Worm (Caenorhabditis elegans) whole organism, L4 larva: ENCODE results near the gene osm-9.

ENCODE experiments used
- D1046.2 ChIP-seq: fragments of 200-800 bp; sonication (Bioruptor generic); IDR thresholded peaks from 2 replicates; pipeline ENCODE4 v1.3.6; 2022; ENCODE audit warnings: missing genetic modification characterization, missing compliant biosample characterization
- F10B5.3 ChIP-seq: sonication (generic microtip); optimal IDR thresholded peaks from 2 replicates; lab custom pipeline; 2016; ENCODE audit warnings: mild to moderate bottlenecking, missing genetic modification characterization, missing compliant biosample characterization
- R02D3.7 ChIP-seq: fragments of 150-350 bp; sonication (generic microtip); optimal IDR thresholded peaks from 3 replicates; lab custom pipeline; 2014; ENCODE audit warnings: missing biosample characterization, missing genetic modification characterization
- Y105C5A.15 ChIP-seq: fragments of 200-800 bp; sonication (Bioruptor generic); IDR thresholded peaks from 2 replicates; pipeline ENCODE4 v1.3.6; 2022; ENCODE audit warnings: missing genetic modification characterization, missing compliant biosample characterization
- Y48G9A.11 ChIP-seq: fragments of 200-800 bp; sonication (Bioruptor generic); IDR thresholded peaks from 2 replicates; pipeline ENCODE4 v1.3.6; 2022; ENCODE audit warnings: missing genetic modification reagents, missing genetic modification characterization, missing compliant biosample characterization
- aha-1 ChIP-seq: fragments of 150-350 bp; peaks from one replicate; lab custom pipeline; 2014; ENCODE audit warnings: missing biosample characterization, missing genetic modification characterization
- ama-1 ChIP-seq: fragments of 150-350 bp; optimal IDR thresholded peaks from 2 replicates; lab custom pipeline; 2014; ENCODE audit warnings: inconsistent platforms, mixed read lengths
- ceh-28 ChIP-seq: fragments of 150-350 bp; optimal IDR thresholded peaks from 2 replicates; lab custom pipeline; 2014; ENCODE audit warnings: missing biosample characterization, missing genetic modification reagents, missing genetic modification characterization
- ceh-62 ChIP-seq: sonication (generic microtip); optimal IDR thresholded peaks from 2 replicates; lab custom pipeline; 2017; ENCODE audit warnings: missing biosample characterization, missing genetic modification characterization
- cey-2 ChIP-seq: sonication (generic microtip); optimal IDR thresholded peaks from 3 replicates; lab custom pipeline; 2017; ENCODE audit warnings: missing genetic modification characterization, mild to moderate bottlenecking, missing compliant biosample characterization, antibody characterized with exemption, borderline replicate concordance; ENCODE audit not compliant: insufficient read depth
- daf-19 ChIP-seq: fragments of 200-800 bp; sonication (Bioruptor generic); conservative IDR thresholded peaks from 2 replicates; pipeline ENCODE4 v1.3.6; 2022; ENCODE audit warnings: missing genetic modification characterization, missing compliant biosample characterization
- daf-8 ChIP-seq: fragments of 200-800 bp; sonication (Bioruptor generic); IDR thresholded peaks from 2 replicates; pipeline ENCODE4 v1.3.6; 2022; ENCODE audit warnings: missing genetic modification characterization, missing compliant biosample characterization
- dpl-1 ChIP-seq: fragments of 150-350 bp; optimal IDR thresholded peaks from 2 replicates; lab custom pipeline; 2014; ENCODE audit warnings: missing biosample characterization, missing genetic modification reagents, missing genetic modification characterization
- duxl-1 ChIP-seq: sonication (generic microtip); optimal IDR thresholded peaks from 2 replicates; lab custom pipeline; 2016; ENCODE audit warnings: mild to moderate bottlenecking, missing genetic modification characterization, moderate library complexity, missing compliant biosample characterization; ENCODE audit not compliant: poor library complexity
- dve-1 ChIP-seq: sonication (generic microtip); optimal IDR thresholded peaks from 2 replicates; lab custom pipeline; 2017; ENCODE audit warnings: antibody characterized with exemption, mild to moderate bottlenecking, missing genetic modification characterization, missing compliant biosample characterization; ENCODE audit not compliant: insufficient read depth
- egl-27 ChIP-seq: sonication (generic microtip); optimal IDR thresholded peaks from 3 replicates; lab custom pipeline; 2017; ENCODE audit warnings: missing biosample characterization, missing genetic modification reagents, missing genetic modification characterization
- fkh-10 ChIP-seq: fragments of 150-350 bp; optimal IDR thresholded peaks from 2 replicates; lab custom pipeline; 2014; ENCODE audit warnings: missing biosample characterization, missing genetic modification reagents, missing genetic modification characterization
- hif-1 ChIP-seq, 2 experiments: sonication (generic microtip); optimal IDR thresholded peaks; 2 replicates each; lab custom pipeline; 2016 to 2017; ENCODE audit warnings: missing compliant biosample characterization in 2 of 2, missing genetic modification characterization in 2 of 2, missing genetic modification reagents in 2 of 2, missing genotype in 2 of 2, mild to moderate bottlenecking in 1 of 2
- hlh-11 ChIP-seq: fragments of 200-800 bp; sonication (Bioruptor generic); optimal IDR thresholded peaks from 2 replicates; lab custom pipeline; 2018; ENCODE audit warnings: mild to moderate bottlenecking, missing genetic modification characterization, missing compliant biosample characterization
- lin-13 ChIP-seq: fragments of 150-350 bp; optimal IDR thresholded peaks from 2 replicates; lab custom pipeline; 2014; ENCODE audit warnings: missing biosample characterization, missing genetic modification reagents, missing genetic modification characterization
- lin-38 ChIP-seq: fragments of 200-800 bp; sonication (Bioruptor generic); IDR thresholded peaks from 2 replicates; pipeline ENCODE4 v1.3.6; 2022; ENCODE audit warnings: missing genetic modification reagents, missing genetic modification characterization, missing compliant biosample characterization
- mep-1 ChIP-seq: fragments of 150-350 bp; sonication (generic microtip); optimal IDR thresholded peaks from 3 replicates; lab custom pipeline; 2014; ENCODE audit warnings: missing biosample characterization, missing genetic modification characterization
- mes-2 ChIP-seq: sonication (generic microtip); optimal IDR thresholded peaks from 2 replicates; lab custom pipeline; 2016; ENCODE audit warnings: missing genotype, mild to moderate bottlenecking, missing genetic modification characterization, missing compliant biosample characterization; ENCODE audit not compliant: poor library complexity, severe bottlenecking
- mxl-3 ChIP-seq: fragments of 200-800 bp; sonication (Bioruptor generic); optimal IDR thresholded peaks from 2 replicates; lab custom pipeline; 2018; ENCODE audit warnings: mild to moderate bottlenecking, missing genetic modification characterization, missing compliant biosample characterization
- nhr-10 ChIP-seq: fragments of 150-350 bp; optimal IDR thresholded peaks from 2 replicates; lab custom pipeline; 2014; ENCODE audit warnings: missing biosample characterization, missing genetic modification characterization
- nhr-48 ChIP-seq: sonication (generic microtip); optimal IDR thresholded peaks from 2 replicates; lab custom pipeline; 2016; ENCODE audit warnings: mild to moderate bottlenecking, missing genetic modification characterization, missing compliant biosample characterization
- nhr-76 ChIP-seq: fragments of 150-350 bp; optimal IDR thresholded peaks from 2 replicates; lab custom pipeline; 2014; ENCODE audit warnings: missing biosample characterization, missing genetic modification characterization
- php-3 ChIP-seq: fragments of 200-800 bp; sonication (Bioruptor generic); IDR thresholded peaks from 2 replicates; pipeline ENCODE4 v1.3.6; 2022; ENCODE audit warnings: missing genetic modification reagents, missing genetic modification characterization, missing compliant biosample characterization
- pqm-1 ChIP-seq: sonication (generic microtip); optimal IDR thresholded peaks from 2 replicates; lab custom pipeline; 2017; ENCODE audit warnings: missing biosample characterization, missing genetic modification characterization
- sdz-12 ChIP-seq: fragments of 200-800 bp; sonication (Bioruptor generic); optimal IDR thresholded peaks from 2 replicates; lab custom pipeline; 2018; ENCODE audit warnings: mild to moderate bottlenecking, missing genetic modification characterization, missing compliant biosample characterization
- snpc-4 ChIP-seq: fragments of 150-350 bp; optimal IDR thresholded peaks from 2 replicates; lab custom pipeline; 2014; ENCODE audit warnings: missing biosample characterization, missing genetic modification characterization
- tra-1 ChIP-seq: fragments of 200-800 bp; sonication (Bioruptor generic); IDR thresholded peaks from 2 replicates; pipeline ENCODE4 v1.3.6; 2022; ENCODE audit warnings: missing genetic modification reagents, missing genetic modification characterization, missing compliant biosample characterization
- unc-62 ChIP-seq, 3 experiments: fragments of 150-350 bp in 1 of 3; sonication (generic microtip); optimal IDR thresholded peaks in 2 of 3; peaks in 1 of 3; 1 replicate in 1 of 3; 2 replicates in 2 of 3; lab custom pipeline; 2014 to 2017; ENCODE audit warnings: missing biosample characterization in 3 of 3, missing genetic modification characterization in 3 of 3, missing genetic modification reagents in 3 of 3, missing genotype in 1 of 3
- zag-1 ChIP-seq: fragments of 150-350 bp; optimal IDR thresholded peaks from 2 replicates; lab custom pipeline; 2014; ENCODE audit warnings: missing biosample characterization, missing genetic modification characterization
- zfp-3 ChIP-seq: fragments of 200-800 bp; sonication (Bioruptor generic); conservative IDR thresholded peaks from 2 replicates; pipeline ENCODE4 v1.3.6; 2022; ENCODE audit warnings: missing genetic modification reagents, missing genetic modification characterization, missing compliant biosample characterization
- zip-11 ChIP-seq: fragments of 200-800 bp; sonication (Bioruptor generic); IDR thresholded peaks from 2 replicates; pipeline ENCODE4 v1.3.6; 2022; ENCODE audit warnings: missing genetic modification characterization, missing compliant biosample characterization
- zip-2 ChIP-seq: fragments of 150-350 bp; optimal IDR thresholded peaks from 2 replicates; lab custom pipeline; 2014; ENCODE audit warnings: missing biosample characterization, missing genetic modification characterization
- ztf-7 ChIP-seq: fragments of 150-350 bp; optimal IDR thresholded peaks from 2 replicates; lab custom pipeline; 2014; ENCODE audit warnings: missing biosample characterization, missing genetic modification characterization

Gene osm-9

DNA sequence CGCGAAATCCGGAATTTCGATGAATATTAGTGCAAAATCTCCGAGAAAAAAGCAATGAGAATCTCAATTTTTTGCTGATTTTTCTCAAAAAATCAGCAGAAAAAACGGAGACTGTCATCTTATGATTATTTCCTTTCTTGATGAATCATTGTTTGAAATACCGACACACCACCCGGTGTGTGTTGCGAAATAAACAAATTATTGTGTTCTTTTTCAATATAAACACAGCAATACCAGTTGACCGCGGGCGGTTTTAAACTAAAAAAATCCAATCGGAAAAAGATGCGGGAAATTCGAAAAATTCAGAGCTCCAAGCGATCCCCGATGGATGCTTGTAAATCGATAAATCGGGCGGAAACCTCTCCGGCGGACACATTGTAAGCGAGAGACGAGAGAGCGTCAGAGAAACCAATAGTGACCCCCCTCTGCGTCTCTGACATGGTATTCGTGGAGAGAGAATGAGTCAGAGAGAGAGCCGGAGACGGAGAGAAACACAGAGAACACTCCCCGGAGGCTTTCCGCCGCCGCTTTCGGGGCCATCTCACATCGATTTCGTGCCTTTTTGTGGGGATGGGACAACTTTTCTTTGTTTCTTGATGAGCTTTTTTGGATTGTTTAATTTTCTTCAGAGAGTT lies 41.7 kb downstream of the osm-9 start (continued):
- TF ChIP-seq ama-1 (lab: Kevin White, UChicago) (no peak), nhr-76 (tag; lab: Kevin White, UChicago) (no peak), mep-1 (tag; lab: Kevin White, UChicago) (peak; percentile 60), nhr-10 (tag; lab: Kevin White, UChicago) (no peak), daf-19 (GFP tag; lab: Robert Waterston, UW) (no peak), egl-27 (tag; lab: Kevin White, UChicago) (no peak), sdz-12 (GFP tag; lab: Kevin White, UChicago) (no peak), ceh-62 (no peak), aha-1 (tag; lab: Kevin White, UChicago) (peak; percentile 47), ztf-7 (no peak), dpl-1 (GFP tag; lab: Kevin White, UChicago) (peak; percentile 42), daf-8 (GFP tag; lab: Robert Waterston, UW) (no peak), duxl-1 (tag; lab: Kevin White, UChicago) (no peak), Y105C5A.15 (GFP tag; lab: Robert Waterston, UW) (no peak), pqm-1 (no peak), lin-38 (GFP tag; lab: Robert Waterston, UW) (peak; percentile 48; the same call in 1 of the 2 replicates), R02D3.7 (tag; lab: Kevin White, UChicago) (no peak), nhr-48 (tag; lab: Kevin White, UChicago) (no peak), zfp-3 (GFP tag; lab: Robert Waterston, UW) (no peak), D1046.2 (GFP tag; lab: Robert Waterston, UW) (no peak), fkh-10 (GFP tag; lab: Kevin White, UChicago) (peak; percentile 28), Y48G9A.11 (no peak), ceh-28 (peak; percentile 50), zip-2 (no peak), tra-1 (GFP tag; lab: Robert Waterston, UW) (no peak), unc-62 (GFP tag; optimal IDR thresholded peaks at IDR 0.05 in 1 of 2; lab: Kevin White, UChicago) (peak in 1 of 2 experiments; percentile 96), unc-62 (tag; optimal IDR thresholded peaks at IDR 0.05; lab: Kevin White, UChicago) (no peak), php-3 (GFP tag; lab: Robert Waterston, UW) (no peak), F10B5.3 (tag; lab: Kevin White, UChicago) (no peak), lin-13 (GFP tag; lab: Kevin White, UChicago) (no peak), dve-1 (tag; lab: Kevin White, UChicago) (peak; percentile 48)

- TF ChIP-seq aha-1 (tag; lab: Kevin White, UChicago) (peak; percentile 48), zip-11 (GFP tag; lab: Robert Waterston, UW) (no peak)
Measured at ce11 chrIV:3514467-3514866, 42.8 kb downstream of the osm-9 start, which contains the start of gene tsg-101. TSS of gene tsg-101 (minus strand) at chrIV:3514567.

DNA sequence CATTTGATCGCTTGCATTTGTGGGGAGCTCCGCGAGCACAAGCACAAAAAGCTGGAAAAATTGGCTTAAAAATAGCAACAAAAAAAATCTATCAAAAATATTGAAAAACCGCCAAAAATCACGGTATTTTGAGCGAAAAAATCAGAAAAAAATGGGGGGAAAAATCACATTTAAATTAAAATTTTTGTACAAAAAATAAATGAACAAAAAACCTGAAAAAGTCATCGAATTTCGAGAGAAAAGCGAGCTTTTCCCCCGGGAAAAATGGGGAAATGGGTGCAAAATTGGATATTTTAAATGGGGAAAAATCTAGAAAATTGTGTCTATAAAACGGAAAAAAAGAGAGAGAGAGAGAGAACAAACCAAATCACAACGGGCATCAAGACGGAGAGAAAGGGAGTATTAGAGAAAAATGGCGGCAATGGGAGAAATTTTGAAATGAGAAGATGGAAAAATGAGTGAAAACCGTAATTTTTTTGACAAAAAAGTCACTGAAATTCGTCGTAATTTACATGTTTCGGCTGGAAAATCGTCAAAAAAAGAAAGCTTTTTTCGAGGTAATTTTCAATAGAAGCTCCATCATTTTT lies 47.7 kb downstream of the osm-9 start, which contains the start of gene ced-10:
Gene ced-10, minus strand, starts transcription at position 51 of the 587 bp plus-strand sequence.
- TF ChIP-seq snpc-4 (no peak), cey-2 (no peak), zag-1 (tag; lab: Kevin White, UChicago) (no peak)

- peak; percentile 32; the same call in 1 of the 2 replicates for TF ChIP-seq Y48G9A.11
- TF ChIP-seq dve-1 (tag; lab: Kevin White, UChicago) = peak; percentile 2
- TF ChIP-seq hif-1 (tag; optimal IDR thresholded peaks at IDR 0.05; lab: Kevin White, UChicago) = peak in 1 of 2 experiments; percentile 11
- TF ChIP-seq R02D3.7 (tag; lab: Kevin White, UChicago) = no peak
- peak in 1 of 2 experiments; percentile 30 for TF ChIP-seq unc-62 (GFP tag; optimal IDR thresholded peaks at IDR 0.05 in 1 of 2; lab: Kevin White, UChicago)
- TF ChIP-seq unc-62 (tag; optimal IDR thresholded peaks at IDR 0.05; lab: Kevin White, UChicago) = no peak
- TF ChIP-seq hlh-11 (tag; lab: Kevin White, UChicago) = no peak
- TF ChIP-seq lin-38 (GFP tag; lab: Robert Waterston, UW) = peak; percentile 29; the same call in 1 of the 2 replicates
- no peak for TF ChIP-seq nhr-10 (tag; lab: Kevin White, UChicago)
- no peak for TF ChIP-seq ceh-28
- TF ChIP-seq ama-1 (lab: Kevin White, UChicago) = peak; percentile 2
- peak; percentile 67 for TF ChIP-seq mes-2 (tag; lab: Kevin White, UChicago)
- 0 out of 2 replicates have a peak, but pooled peaks have one; percentile 33 for TF ChIP-seq Y105C5A.15 (GFP tag; lab: Robert Waterston, UW)
- peak; percentile 42 for TF ChIP-seq mxl-3 (GFP tag; lab: Kevin White, UChicago)
Measured at ce11 chrIV:3505940-3506339, 51.3 kb downstream of the osm-9 start.
